Worm (Caenorhabditis elegans) whole organism, L1 larva: ENCODE results near the gene col-157.
A peak's percentile ranks its signal among the peaks of the same experiment; 100 is the strongest.
"Not testable (repeated sequence)": the region's sequence is repeated elsewhere in the genome, so short reads cannot be mapped to it uniquely, and the experiment has no call there.

ENCODE experiments used
- C34B4.2 ChIP-seq: sonication (generic microtip); optimal IDR thresholded peaks from 2 replicates; lab custom pipeline; 2017; ENCODE audit warnings: mild to moderate bottlenecking, missing genetic modification characterization, missing compliant biosample characterization
- ama-1 ChIP-seq: fragments of 150-350 bp; optimal IDR thresholded peaks from 2 replicates; lab custom pipeline; 2014
- blmp-1 ChIP-seq: fragments of 150-350 bp; optimal IDR thresholded peaks from 2 replicates; lab custom pipeline; 2014; ENCODE audit warnings: missing biosample characterization, missing genetic modification characterization
- ceh-88 ChIP-seq: fragments of 200-800 bp; sonication (Bioruptor generic); IDR thresholded peaks from 2 replicates; pipeline ENCODE4 v1.3.6; 2022; ENCODE audit warnings: missing genetic modification characterization, missing compliant biosample characterization
- efl-1 ChIP-seq, 4 experiments: fragments of 150-350 bp; optimal IDR thresholded peaks in 3 of 4; peaks in 1 of 4; 1 replicate in 1 of 4; 2 replicates in 3 of 4; lab custom pipeline; 2014; ENCODE audit warnings: missing biosample characterization in 2 of 4, missing genetic modification characterization in 2 of 4, missing genetic modification reagents in 2 of 4
- egl-13 ChIP-seq: sonication (generic microtip); optimal IDR thresholded peaks from 2 replicates; lab custom pipeline; 2016; ENCODE audit warnings: missing genotype, missing genetic modification reagents, missing genetic modification characterization, missing compliant biosample characterization
- egl-27 ChIP-seq, 2 experiments: fragments of 150-350 bp in 1 of 2; sonication (generic microtip); optimal IDR thresholded peaks; 3 replicates each; lab custom pipeline; 2017 to 2018; ENCODE audit warnings: missing biosample characterization in 2 of 2, missing genetic modification characterization in 2 of 2, missing genetic modification reagents in 2 of 2
- elt-3 ChIP-seq, 6 experiments: fragments of 150-350 bp in 1 of 6; sonication (generic microtip); optimal IDR thresholded peaks; 2 replicates each; lab custom pipeline; 2017 to 2018; ENCODE audit warnings: missing biosample characterization in 6 of 6, missing genetic modification characterization in 6 of 6, inconsistent platforms in 1 of 6
- fkh-10 ChIP-seq: sonication (generic microtip); optimal IDR thresholded peaks from 2 replicates; lab custom pipeline; 2017; ENCODE audit warnings: missing biosample characterization, missing genetic modification reagents, missing genetic modification characterization
- hlh-17 ChIP-seq: fragments of 200-800 bp; sonication (Bioruptor generic); optimal IDR thresholded peaks from 2 replicates; lab custom pipeline; 2018; ENCODE audit warnings: missing genetic modification characterization, mild to moderate bottlenecking, missing compliant biosample characterization, moderate library complexity, borderline replicate concordance
- hpl-2 ChIP-seq: fragments of 150-350 bp; optimal IDR thresholded peaks from 2 replicates; lab custom pipeline; 2014; ENCODE audit warnings: missing biosample characterization, missing genetic modification reagents, missing genetic modification characterization
- irx-1 ChIP-seq: sonication (generic microtip); optimal IDR thresholded peaks from 2 replicates; lab custom pipeline; 2016; ENCODE audit warnings: missing genetic modification characterization, missing compliant biosample characterization
- lin-14 ChIP-seq: fragments of 200-800 bp; sonication (Bioruptor generic); optimal IDR thresholded peaks from 2 replicates; lab custom pipeline; 2018; ENCODE audit warnings: mild to moderate bottlenecking, missing genetic modification characterization, moderate library complexity, missing compliant biosample characterization
- lin-35 ChIP-seq, 2 experiments: fragments of 150-350 bp; optimal IDR thresholded peaks; 2 replicates each; lab custom pipeline; 2014; ENCODE audit warnings: missing biosample characterization in 2 of 2, missing genetic modification characterization in 2 of 2, missing genetic modification reagents in 2 of 2
- lir-3 ChIP-seq: sonication (generic microtip); optimal IDR thresholded peaks from 2 replicates; lab custom pipeline; 2016; ENCODE audit warnings: mild to moderate bottlenecking, missing genetic modification characterization, moderate library complexity, missing compliant biosample characterization; ENCODE audit not compliant: poor library complexity
- mep-1 ChIP-seq: fragments of 150-350 bp; optimal IDR thresholded peaks from 2 replicates; lab custom pipeline; 2014; ENCODE audit warnings: missing biosample characterization, missing genetic modification characterization
- nhr-76 ChIP-seq: sonication (generic microtip); optimal IDR thresholded peaks from 2 replicates; lab custom pipeline; 2017; ENCODE audit warnings: missing biosample characterization, missing genetic modification characterization
- nhr-85 ChIP-seq: sonication (generic microtip); peaks from one replicate; lab custom pipeline; 2016; ENCODE audit warnings: missing genetic modification characterization, inconsistent platforms, missing compliant biosample characterization
- pax-3 ChIP-seq: fragments of 200-800 bp; sonication (Bioruptor generic); optimal IDR thresholded peaks from 2 replicates; lab custom pipeline; 2018; ENCODE audit warnings: mild to moderate bottlenecking, missing genetic modification characterization, moderate library complexity, missing compliant biosample characterization
- rnt-1 ChIP-seq: sonication (generic microtip); optimal IDR thresholded peaks from 2 replicates; lab custom pipeline; 2016; ENCODE audit warnings: mild to moderate bottlenecking, missing genetic modification characterization, moderate library complexity, missing compliant biosample characterization
- sup-37 ChIP-seq: fragments of 200-800 bp; sonication (Bioruptor generic); optimal IDR thresholded peaks from 2 replicates; lab custom pipeline; 2018; ENCODE audit warnings: mild to moderate bottlenecking, missing genetic modification characterization, missing compliant biosample characterization
- swsn-7 ChIP-seq: sonication (generic microtip); optimal IDR thresholded peaks from 2 replicates; lab custom pipeline; 2016; ENCODE audit warnings: missing genetic modification characterization, missing compliant biosample characterization
- unc-130 ChIP-seq: fragments of 150-350 bp; optimal IDR thresholded peaks from 2 replicates; lab custom pipeline; 2017; ENCODE audit warnings: missing biosample characterization, missing genetic modification characterization, inconsistent platforms
- unc-62 ChIP-seq: fragments of 150-350 bp; optimal IDR thresholded peaks from 2 replicates; lab custom pipeline; 2014; ENCODE audit warnings: missing biosample characterization, missing genetic modification reagents, missing genetic modification characterization
- vab-15 ChIP-seq: sonication (generic microtip); optimal IDR thresholded peaks from 2 replicates; lab custom pipeline; 2017; ENCODE audit warnings: missing genotype, mild to moderate bottlenecking, missing genetic modification characterization, missing compliant biosample characterization
- xbp-1 ChIP-seq: sonication (generic microtip); optimal IDR thresholded peaks from 2 replicates; lab custom pipeline; 2016; ENCODE audit warnings: missing genetic modification characterization, missing compliant biosample characterization
- zag-1 ChIP-seq: fragments of 150-350 bp; optimal IDR thresholded peaks from 2 replicates; lab custom pipeline; 2014; ENCODE audit warnings: missing biosample characterization, missing genetic modification characterization
- zip-4 ChIP-seq: fragments of 200-800 bp; sonication (Bioruptor generic); optimal IDR thresholded peaks from 2 replicates; lab custom pipeline; 2018; ENCODE audit warnings: mild to moderate bottlenecking, missing genetic modification characterization, moderate library complexity, missing compliant biosample characterization
- ztf-11 ChIP-seq, 2 experiments: sonication (generic microtip); optimal IDR thresholded peaks; 2 replicates each; lab custom pipeline; 2016 to 2017; ENCODE audit warnings: missing genetic modification characterization in 2 of 2, missing biosample characterization in 1 of 2, missing compliant biosample characterization in 1 of 2

col-157 gene

ce11 chrV:11472209-11472608, 11.6 kb upstream of the col-157 start, which contains the start of the genes nas-20 and nas-21:
nas-20 (minus strand) TSS chrV:11472309.
nas-21 (plus strand) TSS chrV:11472564.
- TF ChIP-seq irx-1 (tag; lab: Kevin White, UChicago) (no peak), unc-62 (GFP tag; lab: Kevin White, UChicago) (no peak)

- TF ChIP-seq hpl-2 (GFP tag; lab: Kevin White, UChicago): no peak
- no peak for TF ChIP-seq irx-1 (tag; lab: Kevin White, UChicago)
- no peak for TF ChIP-seq mep-1 (tag; lab: Kevin White, UChicago)
- no peak for TF ChIP-seq sup-37 (GFP tag; lab: Kevin White, UChicago)
- TF ChIP-seq lin-14 (GFP tag; lab: Kevin White, UChicago): no peak
- TF ChIP-seq ama-1: no peak
- no peak for TF ChIP-seq vab-15
- no peak for TF ChIP-seq zag-1 (tag; lab: Kevin White, UChicago)
- TF ChIP-seq ztf-11 (tag; optimal IDR thresholded peaks at IDR 0.05; lab: Kevin White, UChicago): no peak
These were observed 9.4 kb upstream of the col-157 start, which contains the start of gene nas-22 for ce11 chrV:11474399-11474798. nas-22 (plus strand) TSS chrV:11474699.

- not testable (repeated sequence) for TF ChIP-seq egl-27 (tag; optimal IDR thresholded peaks at IDR 0.05; lab: Kevin White, UChicago); lin-14 (GFP tag; lab: Kevin White, UChicago); hlh-17
These were observed 8.2 kb upstream of the col-157 start, which contains the start of gene T11F9.7 for ce11 chrV:11475638-11476037. T11F9.7 (plus strand) TSS chrV:11475938.

- TF ChIP-seq lir-3 (tag; lab: Kevin White, UChicago): no peak
- no peak for TF ChIP-seq efl-1 (optimal IDR thresholded peaks at IDR 0.05; lab: Kevin White, UChicago)
- peak in 1 of 2 experiments; percentile 64 for TF ChIP-seq efl-1 (GFP tag; optimal IDR thresholded peaks at IDR 0.05 in 1 of 2; lab: Kevin White, UChicago)
These were observed 4.4 kb upstream of the col-157 start, which contains the start of gene T11F9.22 for ce11 chrV:11479406-11479805. T11F9.22 (plus strand) TSS chrV:11479706.

ce11 chrV:11480734-11481133, 3.1 kb upstream of the col-157 start, which contains the start of gene T11F9.14:
T11F9.14 (minus strand) TSS chrV:11480834.
- TF ChIP-seq zip-4 (GFP tag; lab: Kevin White, UChicago); xbp-1 (tag; lab: Kevin White, UChicago); irx-1 (tag; lab: Kevin White, UChicago): not testable (repeated sequence)

ce11 chrV:11484404-11484803, 562 bp downstream of the col-157 start:
- no peak for TF ChIP-seq hlh-17
- no peak for TF ChIP-seq egl-13
- no peak for TF ChIP-seq lin-35 (GFP tag; optimal IDR thresholded peaks at IDR 0.05; lab: Kevin White, UChicago)
- TF ChIP-seq nhr-76 (tag; lab: Kevin White, UChicago): no peak
- TF ChIP-seq C34B4.2 (tag; lab: Kevin White, UChicago): no peak
- TF ChIP-seq nhr-85 (tag; lab: Kevin White, UChicago): no peak

ce11 chrV:11485558-11485957, 1.7 kb downstream of the col-157 start, which contains the start of gene srh-1:
srh-1 (plus strand) TSS chrV:11485858.
- no peak for TF ChIP-seq elt-3 (tag; optimal IDR thresholded peaks at IDR 0.05; lab: Kevin White, UChicago)
- TF ChIP-seq blmp-1 (tag; lab: Kevin White, UChicago): no peak
- TF ChIP-seq hlh-17: no peak

ce11 chrV:11486680-11487079, 2.8 kb downstream of the col-157 start, which contains the start of gene T11F9.10:
T11F9.10 (plus strand) TSS chrV:11486980.
- TF ChIP-seq fkh-10 (GFP tag; lab: Kevin White, UChicago) (no peak), pax-3 (no peak), swsn-7 (tag; lab: Kevin White, UChicago) (no peak), vab-15 (no peak), rnt-1 (tag; lab: Kevin White, UChicago) (no peak), unc-130 (tag; lab: Kevin White, UChicago) (no peak), ceh-88 (no peak)
